Fruit fly (Drosophila melanogaster): Measurements from ENCODE around the gene Exo84.

- no peak for TF ChIP-seq CG10979 (tag; optimal IDR thresholded peaks at IDR 0.05)
- TF ChIP-seq Tbp (GFP tag; optimal IDR thresholded peaks at IDR 0.05) = no peak
- no peak; the same call in 1 of the 2 replicates for TF ChIP-seq CG11247 (GFP tag; IDR thresholded peaks at IDR 0.05)
- no peak for TF ChIP-seq CG5180 (GFP tag; optimal IDR thresholded peaks at IDR 0.05)
- no peak for TF ChIP-seq lmd (GFP tag; IDR thresholded peaks at IDR 0.05)
- no peak for TF ChIP-seq slbo (GFP tag; IDR thresholded peaks at IDR 0.05)
- TF ChIP-seq CG34376 (GFP tag; optimal IDR thresholded peaks at IDR 0.05) = no peak
- TF ChIP-seq Atf6 (GFP tag; IDR thresholded peaks at IDR 0.05) = no peak
- TF ChIP-seq CG2116 (GFP tag; optimal IDR thresholded peaks at IDR 0.05) = no peak
- no peak for TF ChIP-seq CG2202 (tag; optimal IDR thresholded peaks at IDR 0.05)
- TF ChIP-seq crc (GFP tag; optimal IDR thresholded peaks at IDR 0.05) = no peak
- TF ChIP-seq tgo (GFP tag; IDR thresholded peaks at IDR 0.05) = no peak; the same call in 2 of the 3 replicates
Observed at dm6 chr3R:26007964-26008868, 43.8 kb downstream of the Exo84 start.

Measured in whole organism, embryonic.